Worm (Caenorhabditis elegans): ENCODE measurements around the gene srh-68.

- TF ChIP-seq him-1 (tag; optimal IDR thresholded peaks at IDR 0.05) (no peak), dao-5 (tag; optimal IDR thresholded peaks at IDR 0.05) (no peak)
These were observed 39.3 kb downstream of the srh-68 start, which contains the start of the genes F49C5.5 and F49C5.10 for ce11 chrII:12546413-12546812.
